Fruit fly (Drosophila melanogaster) whole organism, pupa: ENCODE data around the gene Mcm6.
A peak's percentile ranks its signal among the peaks of the same experiment; 100 is the strongest.

Experiments
- CG4496 ChIP-seq: fragments of 200-800 bp; sonication (Bioruptor generic); IDR thresholded peaks from 3 replicates; pipeline ENCODE4 v1.3.6; 2022; ENCODE audit warnings: missing biosample characterization, missing genetic modification characterization
- D1 ChIP-seq: fragments of 200-800 bp; sonication (Bioruptor generic); optimal IDR thresholded peaks from 2 replicates; lab custom pipeline; 2018; ENCODE audit warnings: missing biosample characterization, mild to moderate bottlenecking, missing genetic modification characterization, moderate library complexity
- Pif1A ChIP-seq: fragments of 200-800 bp; sonication (Bioruptor generic); optimal IDR thresholded peaks from 3 replicates; lab custom pipeline; 2016; ENCODE audit warnings: missing biosample characterization, missing genetic modification characterization

dm6 chrX:6703957-6704356 lies 29.8 kb downstream of the Mcm6 start:
- TF ChIP-seq Pif1A (peak; percentile 51), D1 (no peak), CG4496 (no peak)
